Worm (Caenorhabditis elegans) whole organism, mixed stage, embryonic: ENCODE results near the gene C16C8.21.

Source experiments
- M03D4.4 ChIP-seq: sonication (generic microtip); optimal IDR thresholded peaks from 2 replicates; lab custom pipeline; 2017; ENCODE audit warnings: mild to moderate bottlenecking, missing genetic modification characterization, missing compliant biosample characterization
- bed-3 ChIP-seq: fragments of 200-800 bp; sonication (Bioruptor generic); optimal IDR thresholded peaks from 3 replicates; lab custom pipeline; 2018; ENCODE audit warnings: mild to moderate bottlenecking, missing genetic modification characterization, moderate library complexity, missing compliant biosample characterization
- blmp-1 ChIP-seq: fragments of 150-350 bp; optimal IDR thresholded peaks from 2 replicates; lab custom pipeline; 2014; ENCODE audit warnings: missing biosample characterization, missing genetic modification characterization
- ceh-39 ChIP-seq: fragments of 150-350 bp; optimal IDR thresholded peaks from 2 replicates; lab custom pipeline; 2014; ENCODE audit warnings: missing biosample characterization, missing genetic modification characterization
- ceh-43 ChIP-seq: fragments of 200-800 bp; sonication (Bioruptor generic); optimal IDR thresholded peaks from 2 replicates; lab custom pipeline; 2018; ENCODE audit warnings: mild to moderate bottlenecking, missing genetic modification characterization, moderate library complexity, missing compliant biosample characterization
- ceh-83 ChIP-seq: fragments of 200-800 bp; sonication (Bioruptor generic); optimal IDR thresholded peaks from 2 replicates; lab custom pipeline; 2018; ENCODE audit warnings: mild to moderate bottlenecking, missing genetic modification characterization, missing compliant biosample characterization
- ces-1 ChIP-seq: fragments of 150-350 bp; optimal IDR thresholded peaks from 2 replicates; lab custom pipeline; 2014; ENCODE audit warnings: missing biosample characterization, missing genetic modification reagents, missing genetic modification characterization
- cnd-1 ChIP-seq: fragments of 200-800 bp; sonication (Bioruptor generic); optimal IDR thresholded peaks from 2 replicates; lab custom pipeline; 2018; ENCODE audit warnings: mild to moderate bottlenecking, missing genetic modification characterization, missing compliant biosample characterization
- drap-1 ChIP-seq: fragments of 200-800 bp; sonication (Bioruptor generic); optimal IDR thresholded peaks from 3 replicates; lab custom pipeline; 2018; ENCODE audit warnings: mild to moderate bottlenecking, missing genetic modification characterization, missing compliant biosample characterization
- elt-1 ChIP-seq: sonication (generic microtip); optimal IDR thresholded peaks from 2 replicates; lab custom pipeline; 2017; ENCODE audit warnings: missing genetic modification characterization, mild to moderate bottlenecking, missing compliant biosample characterization, antibody characterized with exemption, moderate library complexity, borderline replicate concordance; ENCODE audit not compliant: insufficient read depth
- elt-3 ChIP-seq: fragments of 150-350 bp; optimal IDR thresholded peaks from 2 replicates; lab custom pipeline; 2014; ENCODE audit warnings: missing biosample characterization, missing genetic modification characterization
- flh-1 ChIP-seq: fragments of 200-800 bp; sonication (Bioruptor generic); optimal IDR thresholded peaks from 2 replicates; lab custom pipeline; 2018; ENCODE audit warnings: mild to moderate bottlenecking, missing genetic modification characterization, moderate library complexity, missing compliant biosample characterization
- ham-2 ChIP-seq: fragments of 200-800 bp; sonication (Bioruptor generic); optimal IDR thresholded peaks from 2 replicates; lab custom pipeline; 2018; ENCODE audit warnings: mild to moderate bottlenecking, missing genetic modification characterization, missing compliant biosample characterization
- hlh-1 ChIP-seq: fragments of 150-350 bp; optimal IDR thresholded peaks from 2 replicates; lab custom pipeline; 2014; ENCODE audit warnings: missing biosample characterization, missing genetic modification reagents, missing genetic modification characterization
- lin-13 ChIP-seq: fragments of 150-350 bp; optimal IDR thresholded peaks from 2 replicates; lab custom pipeline; 2014; ENCODE audit warnings: missing biosample characterization, missing genetic modification characterization
- lin-32 ChIP-seq: fragments of 200-800 bp; sonication (Bioruptor generic); optimal IDR thresholded peaks from 2 replicates; lab custom pipeline; 2018; ENCODE audit warnings: mild to moderate bottlenecking, missing genetic modification characterization, missing compliant biosample characterization
- lsy-2 ChIP-seq: fragments of 150-350 bp; optimal IDR thresholded peaks from 2 replicates; lab custom pipeline; 2014; ENCODE audit warnings: missing biosample characterization, missing genetic modification characterization
- mab-5 ChIP-seq: fragments of 150-350 bp; optimal IDR thresholded peaks from 2 replicates; lab custom pipeline; 2014; ENCODE audit warnings: missing biosample characterization, missing genetic modification characterization
- mep-1 ChIP-seq: fragments of 150-350 bp; optimal IDR thresholded peaks from 2 replicates; lab custom pipeline; 2017; ENCODE audit warnings: missing biosample characterization, missing genetic modification reagents, missing genetic modification characterization, inconsistent platforms
- nhr-12 ChIP-seq: fragments of 150-350 bp; optimal IDR thresholded peaks from 2 replicates; lab custom pipeline; 2014; ENCODE audit warnings: missing biosample characterization, missing genetic modification characterization
- nhr-2 ChIP-seq: fragments of 150-350 bp; optimal IDR thresholded peaks from 2 replicates; lab custom pipeline; 2014; ENCODE audit warnings: missing biosample characterization, missing genetic modification characterization
- nhr-237 ChIP-seq: fragments of 150-350 bp; optimal IDR thresholded peaks from 2 replicates; lab custom pipeline; 2014; ENCODE audit warnings: missing biosample characterization, missing genetic modification characterization
- nhr-28 ChIP-seq: fragments of 150-350 bp; optimal IDR thresholded peaks from 2 replicates; lab custom pipeline; 2014; ENCODE audit warnings: missing biosample characterization, missing genetic modification characterization
- nhr-76 ChIP-seq: sonication (generic microtip); optimal IDR thresholded peaks from 2 replicates; lab custom pipeline; 2017; ENCODE audit warnings: missing biosample characterization, missing genetic modification characterization
- pha-4 ChIP-seq: fragments of 150-350 bp; optimal IDR thresholded peaks from 2 replicates; lab custom pipeline; 2018; ENCODE audit warnings: missing biosample characterization, missing genetic modification reagents, missing genetic modification characterization
- sem-2 ChIP-seq: fragments of 200-800 bp; sonication (Bioruptor generic); optimal IDR thresholded peaks from 2 replicates; lab custom pipeline; 2018; ENCODE audit warnings: mild to moderate bottlenecking, missing genetic modification characterization, missing compliant biosample characterization
- snpc-4 ChIP-seq: fragments of 150-350 bp; optimal IDR thresholded peaks from 2 replicates; lab custom pipeline; 2014; ENCODE audit warnings: missing biosample characterization, missing genetic modification characterization
- sptf-1 ChIP-seq: sonication (generic microtip); optimal IDR thresholded peaks from 2 replicates; lab custom pipeline; 2017; ENCODE audit warnings: mild to moderate bottlenecking, missing genetic modification characterization, moderate library complexity, missing compliant biosample characterization
- tbx-8 ChIP-seq: fragments of 200-800 bp; sonication (Bioruptor generic); optimal IDR thresholded peaks from 2 replicates; lab custom pipeline; 2018; ENCODE audit warnings: mild to moderate bottlenecking, missing genetic modification characterization, moderate library complexity, missing compliant biosample characterization
- unc-120 ChIP-seq: sonication (generic microtip); optimal IDR thresholded peaks from 2 replicates; lab custom pipeline; 2017; ENCODE audit warnings: missing genetic modification characterization, missing compliant biosample characterization; ENCODE audit not compliant: poor library complexity, severe bottlenecking
- unc-39 ChIP-seq: fragments of 150-350 bp; optimal IDR thresholded peaks from 2 replicates; lab custom pipeline; 2014; ENCODE audit warnings: missing biosample characterization, missing genetic modification characterization
- unc-62 ChIP-seq: fragments of 150-350 bp; optimal IDR thresholded peaks from 2 replicates; lab custom pipeline; 2014; ENCODE audit warnings: missing biosample characterization, missing genetic modification reagents, missing genetic modification characterization
- zip-8 ChIP-seq: fragments of 150-350 bp; optimal IDR thresholded peaks from 2 replicates; lab custom pipeline; 2014; ENCODE audit warnings: missing biosample characterization, missing genetic modification characterization
- ztf-11 ChIP-seq: fragments of 150-350 bp; optimal IDR thresholded peaks from 2 replicates; lab custom pipeline; 2014; ENCODE audit warnings: missing biosample characterization, missing genetic modification characterization

C16C8.21 gene

ce11 chrII:3473744-3474143, 25.7 kb downstream of the C16C8.21 start, which contains the start of gene sdz-32:
sdz-32 (plus strand) TSS chrII:3474044.
- no peak for TF ChIP-seq nhr-12
- TF ChIP-seq ztf-11: no peak
- no peak for TF ChIP-seq unc-120 (tag; lab: Kevin White, UChicago)
- TF ChIP-seq mab-5 (tag; lab: Kevin White, UChicago): no peak
- no peak for TF ChIP-seq ham-2
- no peak for TF ChIP-seq elt-3 (tag; lab: Kevin White, UChicago)
- TF ChIP-seq tbx-8: no peak
- no peak for TF ChIP-seq unc-39
- TF ChIP-seq lsy-2: no peak
- no peak for TF ChIP-seq nhr-28 (tag; lab: Kevin White, UChicago)
- TF ChIP-seq snpc-4: no peak
- TF ChIP-seq blmp-1 (tag; lab: Kevin White, UChicago): no peak
- TF ChIP-seq cnd-1 (tag; lab: Kevin White, UChicago): no peak
- TF ChIP-seq ceh-83 (GFP tag; lab: Kevin White, UChicago): no peak
- TF ChIP-seq mep-1 (tag; lab: Kevin White, UChicago): no peak
- no peak for TF ChIP-seq ceh-39 (tag; lab: Kevin White, UChicago)
- TF ChIP-seq unc-62 (GFP tag; lab: Kevin White, UChicago): no peak
- TF ChIP-seq pha-4 (tag; lab: Kevin White, UChicago): no peak
- TF ChIP-seq lin-32 (GFP tag; lab: Kevin White, UChicago): no peak
- no peak for TF ChIP-seq bed-3 (GFP tag; lab: Kevin White, UChicago)

- TF ChIP-seq elt-3 (tag; lab: Kevin White, UChicago) (no peak), nhr-237 (tag; lab: Kevin White, UChicago) (no peak), pha-4 (tag; lab: Kevin White, UChicago) (no peak), nhr-76 (tag; lab: Kevin White, UChicago) (no peak), hlh-1 (no peak), blmp-1 (tag; lab: Kevin White, UChicago) (no peak)
These were observed 28.5 kb downstream of the C16C8.21 start for ce11 chrII:3476536-3476935.

DNA sequence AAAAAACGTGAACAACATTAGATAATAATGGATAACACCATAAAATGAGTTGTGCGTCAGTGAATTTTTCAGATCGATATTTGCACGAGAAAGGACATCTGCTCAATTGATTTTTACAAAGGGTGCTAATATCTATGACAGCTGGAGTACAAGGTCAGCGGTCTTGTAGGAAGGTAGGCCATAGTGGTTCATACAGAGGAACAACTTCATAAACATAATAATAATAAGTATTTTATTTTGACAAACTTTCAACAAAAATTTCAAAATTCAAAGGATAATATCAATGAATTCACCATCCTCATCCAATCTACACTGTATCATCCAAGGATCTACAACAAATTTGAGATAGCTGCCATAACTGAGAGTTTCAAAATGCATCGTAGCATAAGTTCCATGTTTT, 29.2 kb downstream of the C16C8.21 start, which contains the start of gene fbxb-104:
fbxb-104 (minus strand) TSS at position 101 of the 400 bp plus-strand sequence.
- TF ChIP-seq nhr-237 (tag; lab: Kevin White, UChicago): no peak
- TF ChIP-seq elt-1: no peak
- TF ChIP-seq snpc-4: no peak
- no peak for TF ChIP-seq unc-120 (tag; lab: Kevin White, UChicago)
- TF ChIP-seq flh-1: no peak
- TF ChIP-seq M03D4.4 (tag; lab: Kevin White, UChicago): no peak
- TF ChIP-seq ham-2: no peak
- TF ChIP-seq, all 35 proteins: peak for 0

DNA sequence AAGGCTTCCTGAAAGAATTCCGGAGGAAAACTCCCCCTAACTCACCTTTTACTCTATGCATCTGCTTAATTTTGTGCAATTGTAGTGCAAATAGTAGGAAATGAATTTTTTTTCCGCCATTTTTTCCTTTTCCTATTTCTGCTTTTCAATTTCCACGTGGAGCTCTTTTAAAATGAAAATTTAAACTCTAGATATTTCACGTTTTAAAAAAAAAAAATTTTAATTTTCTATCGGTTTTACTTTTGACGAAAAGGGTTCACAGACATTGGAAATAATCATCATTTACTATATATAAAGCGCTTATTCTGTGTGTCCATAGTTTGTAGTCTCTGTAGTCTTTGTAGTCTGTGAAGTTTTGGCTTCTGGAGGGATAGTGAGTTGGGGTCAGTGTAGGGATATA, 33.6 kb downstream of the C16C8.21 start, which contains the start of gene Y49F6B.8:
Y49F6B.8 (minus strand) TSS at position 101 of the 400 bp plus-strand sequence.
- TF ChIP-seq nhr-237 (tag; lab: Kevin White, UChicago): no peak
- no peak for TF ChIP-seq unc-39
- TF ChIP-seq elt-3 (tag; lab: Kevin White, UChicago): no peak
- no peak for TF ChIP-seq sem-2 (GFP tag; lab: Kevin White, UChicago)
- TF ChIP-seq nhr-12: no peak
- TF ChIP-seq nhr-2 (tag; lab: Kevin White, UChicago): no peak
- no peak for TF ChIP-seq ztf-11
- TF ChIP-seq, all 35 proteins: peak for 0

ce11 chrII:3482231-3482630, 34.2 kb downstream of the C16C8.21 start, which contains the start of gene smu-2:
smu-2 (plus strand) TSS chrII:3482408.
- TF ChIP-seq hlh-1: no peak
- TF ChIP-seq sem-2 (GFP tag; lab: Kevin White, UChicago): no peak
- TF ChIP-seq lin-13 (tag; lab: Kevin White, UChicago): no peak
- peak; percentile 49 for TF ChIP-seq mep-1 (tag; lab: Kevin White, UChicago)
- no peak for TF ChIP-seq ceh-39 (tag; lab: Kevin White, UChicago)
- TF ChIP-seq snpc-4: no peak
- TF ChIP-seq lsy-2: peak; percentile 39
- TF ChIP-seq M03D4.4 (tag; lab: Kevin White, UChicago): no peak
- no peak for TF ChIP-seq nhr-2 (tag; lab: Kevin White, UChicago)
- TF ChIP-seq bed-3 (GFP tag; lab: Kevin White, UChicago): no peak
- no peak for TF ChIP-seq zip-8 (tag; lab: Kevin White, UChicago)
- TF ChIP-seq ces-1 (GFP tag; lab: Kevin White, UChicago): peak; percentile 97
- no peak for TF ChIP-seq drap-1 (GFP tag; lab: Kevin White, UChicago)
- no peak for TF ChIP-seq elt-1
- TF ChIP-seq nhr-12: no peak
- peak; percentile 55 for TF ChIP-seq mab-5 (tag; lab: Kevin White, UChicago)
- no peak for TF ChIP-seq nhr-76 (tag; lab: Kevin White, UChicago)
- no peak for TF ChIP-seq ceh-83 (GFP tag; lab: Kevin White, UChicago)
- no peak for TF ChIP-seq nhr-28 (tag; lab: Kevin White, UChicago)
- TF ChIP-seq lin-32 (GFP tag; lab: Kevin White, UChicago): peak; percentile 16
- TF ChIP-seq unc-39: no peak
- TF ChIP-seq sptf-1 (tag; lab: Kevin White, UChicago): peak; percentile 75
- TF ChIP-seq unc-62 (GFP tag; lab: Kevin White, UChicago): no peak
- peak; percentile 20 for TF ChIP-seq cnd-1 (tag; lab: Kevin White, UChicago)
- TF ChIP-seq ceh-43 (GFP tag; lab: Kevin White, UChicago): peak; percentile 7
- TF ChIP-seq ztf-11: no peak
- TF ChIP-seq tbx-8: no peak
